Worm (Caenorhabditis elegans) whole organism, young adult: ENCODE measurements around the gene pqn-37.

Experiments used
- B0035.1 ChIP-seq: sonication (generic microtip); optimal IDR thresholded peaks from 2 replicates; lab custom pipeline; 2016; ENCODE audit warnings: missing genetic modification characterization, mild to moderate bottlenecking, missing compliant biosample characterization, missing genotype, missing genetic modification reagents
- B0261.1 ChIP-seq: sonication (generic microtip); optimal IDR thresholded peaks from 2 replicates; lab custom pipeline; 2016; ENCODE audit warnings: mild to moderate bottlenecking, missing genetic modification characterization, moderate library complexity, missing compliant biosample characterization
- C17E4.6 ChIP-seq: fragments of 200-800 bp; sonication (Bioruptor generic); IDR thresholded peaks from 2 replicates; pipeline ENCODE4 v1.3.6; 2022; ENCODE audit warnings: missing genetic modification reagents, missing genetic modification characterization, missing compliant biosample characterization
- F22D6.2 ChIP-seq: sonication (generic microtip); optimal IDR thresholded peaks from 2 replicates; lab custom pipeline; 2016; ENCODE audit warnings: mild to moderate bottlenecking, missing genetic modification characterization, missing compliant biosample characterization
- F23B12.7 ChIP-seq: sonication (generic microtip); optimal IDR thresholded peaks from 2 replicates; lab custom pipeline; 2017; ENCODE audit warnings: missing genetic modification characterization, mild to moderate bottlenecking, missing compliant biosample characterization, antibody characterized with exemption, moderate library complexity; ENCODE audit not compliant: insufficient read depth
- Y53G8AR.9 ChIP-seq: fragments of 200-800 bp; sonication (Bioruptor generic); conservative IDR thresholded peaks from 2 replicates; pipeline ENCODE4 v1.3.6; 2022; ENCODE audit warnings: missing genetic modification reagents, missing genetic modification characterization, missing compliant biosample characterization
- ZK185.1 ChIP-seq: sonication (generic microtip); optimal IDR thresholded peaks from 2 replicates; lab custom pipeline; 2016; ENCODE audit warnings: mild to moderate bottlenecking, missing genetic modification characterization, missing compliant biosample characterization; ENCODE audit not compliant: poor library complexity, severe bottlenecking
- athp-1 ChIP-seq: sonication (generic microtip); optimal IDR thresholded peaks from 2 replicates; lab custom pipeline; 2017; ENCODE audit warnings: mild to moderate bottlenecking, missing genetic modification characterization, missing compliant biosample characterization
- attf-3 ChIP-seq: fragments of 200-800 bp; sonication (Bioruptor generic); conservative IDR thresholded peaks from 2 replicates; pipeline ENCODE4 v1.3.6; 2022; ENCODE audit warnings: missing genetic modification reagents, missing genetic modification characterization, missing compliant biosample characterization
- attf-5 ChIP-seq: fragments of 200-800 bp; sonication (Bioruptor generic); optimal IDR thresholded peaks from 2 replicates; lab custom pipeline; 2018; ENCODE audit warnings: mild to moderate bottlenecking, missing genetic modification characterization, missing compliant biosample characterization
- bed-2 ChIP-seq: fragments of 200-800 bp; sonication (Bioruptor generic); IDR thresholded peaks from 2 replicates; pipeline ENCODE4 v1.3.6; 2022; ENCODE audit warnings: missing genetic modification reagents, missing genetic modification characterization, missing compliant biosample characterization
- cebp-2 ChIP-seq: fragments of 200-800 bp; sonication (Bioruptor generic); IDR thresholded peaks from 2 replicates; pipeline ENCODE4 v1.3.6; 2022; ENCODE audit warnings: missing genetic modification characterization, missing compliant biosample characterization
- ceh-27 ChIP-seq: fragments of 200-800 bp; sonication (Bioruptor generic); optimal IDR thresholded peaks from 2 replicates; lab custom pipeline; 2018; ENCODE audit warnings: mild to moderate bottlenecking, missing genetic modification characterization, moderate library complexity, missing compliant biosample characterization
- ceh-91 ChIP-seq: fragments of 200-800 bp; sonication (Bioruptor generic); IDR thresholded peaks from 2 replicates; pipeline ENCODE4 v1.3.6; 2022; ENCODE audit warnings: missing genetic modification reagents, missing genetic modification characterization, missing compliant biosample characterization
- chd-7 ChIP-seq: sonication (generic microtip); optimal IDR thresholded peaks from 2 replicates; lab custom pipeline; 2016; ENCODE audit warnings: mild to moderate bottlenecking, missing genetic modification characterization, moderate library complexity, missing compliant biosample characterization
- dpff-1 ChIP-seq: sonication (generic microtip); optimal IDR thresholded peaks from 2 replicates; lab custom pipeline; 2017; ENCODE audit warnings: mild to moderate bottlenecking, missing genetic modification characterization, missing compliant biosample characterization
- egl-44 ChIP-seq: fragments of 200-800 bp; sonication (Bioruptor generic); IDR thresholded peaks from 2 replicates; pipeline ENCODE4 v1.3.6; 2022; ENCODE audit warnings: missing genetic modification reagents, missing genetic modification characterization, missing compliant biosample characterization
- egrh-3 ChIP-seq: fragments of 200-800 bp; sonication (Bioruptor generic); IDR thresholded peaks from 2 replicates; pipeline ENCODE4 v1.3.6; 2022; ENCODE audit warnings: missing genetic modification reagents, missing genetic modification characterization, missing compliant biosample characterization
- fkh-3 ChIP-seq: sonication (generic microtip); optimal IDR thresholded peaks from 2 replicates; lab custom pipeline; 2016; ENCODE audit warnings: mild to moderate bottlenecking, missing genetic modification characterization, missing compliant biosample characterization
- gei-17 ChIP-seq: fragments of 200-800 bp; sonication (Bioruptor generic); optimal IDR thresholded peaks from 2 replicates; lab custom pipeline; 2018; ENCODE audit warnings: mild to moderate bottlenecking, missing genetic modification characterization, missing compliant biosample characterization
- hmg-1.2 ChIP-seq: fragments of 200-800 bp; sonication (Bioruptor generic); IDR thresholded peaks from 2 replicates; pipeline ENCODE4 v1.3.6; 2022; ENCODE audit warnings: missing genetic modification reagents, missing genetic modification characterization, missing compliant biosample characterization
- lag-1 ChIP-seq: fragments of 200-800 bp; sonication (Bioruptor generic); IDR thresholded peaks from 2 replicates; pipeline ENCODE4 v1.3.6; 2022; ENCODE audit warnings: missing genetic modification reagents, missing genetic modification characterization, missing compliant biosample characterization
- lin-54 ChIP-seq: fragments of 200-800 bp; sonication (Bioruptor generic); optimal IDR thresholded peaks from 2 replicates; lab custom pipeline; 2018; ENCODE audit warnings: mild to moderate bottlenecking, missing genetic modification characterization, missing compliant biosample characterization
- madf-10 ChIP-seq: sonication (generic microtip); optimal IDR thresholded peaks from 2 replicates; lab custom pipeline; 2016; ENCODE audit warnings: mild to moderate bottlenecking, missing genetic modification characterization, missing compliant biosample characterization
- madf-6 ChIP-seq: fragments of 200-800 bp; sonication (Bioruptor generic); IDR thresholded peaks from 2 replicates; pipeline ENCODE4 v1.3.6; 2022; ENCODE audit warnings: missing genetic modification reagents, missing genetic modification characterization, missing compliant biosample characterization
- mel-28 ChIP-seq: sonication (generic microtip); optimal IDR thresholded peaks from 2 replicates; lab custom pipeline; 2016; ENCODE audit warnings: borderline replicate concordance, mild to moderate bottlenecking, missing genetic modification characterization, missing compliant biosample characterization
- mes-4 ChIP-seq: sonication (generic microtip); optimal IDR thresholded peaks from 2 replicates; lab custom pipeline; 2016; ENCODE audit warnings: missing genotype, missing genetic modification characterization, missing compliant biosample characterization
- mxl-1 ChIP-seq: sonication (generic microtip); optimal IDR thresholded peaks from 2 replicates; lab custom pipeline; 2016; ENCODE audit warnings: missing genetic modification characterization, missing compliant biosample characterization
- nfya-1 ChIP-seq: sonication (generic microtip); optimal IDR thresholded peaks from 2 replicates; lab custom pipeline; 2017; ENCODE audit warnings: antibody characterized with exemption, missing compliant biosample characterization, missing genetic modification characterization, borderline replicate concordance; ENCODE audit not compliant: insufficient read depth
- nfya-2 ChIP-seq: fragments of 200-800 bp; sonication (Bioruptor generic); IDR thresholded peaks from 2 replicates; pipeline ENCODE4 v1.3.6; 2022; ENCODE audit warnings: missing genetic modification reagents, missing genetic modification characterization, missing compliant biosample characterization
- nfyb-1 ChIP-seq: fragments of 200-800 bp; sonication (Bioruptor generic); IDR thresholded peaks from 2 replicates; pipeline ENCODE4 v1.3.6; 2022; ENCODE audit warnings: missing genetic modification reagents, missing genetic modification characterization, missing compliant biosample characterization
- nhr-27 ChIP-seq: fragments of 200-800 bp; sonication (Bioruptor generic); optimal IDR thresholded peaks from 2 replicates; lab custom pipeline; 2018; ENCODE audit warnings: mild to moderate bottlenecking, missing genetic modification characterization, moderate library complexity, missing compliant biosample characterization
- nhr-80 ChIP-seq: sonication (generic microtip); optimal IDR thresholded peaks from 2 replicates; lab custom pipeline; 2016; ENCODE audit warnings: missing genetic modification characterization, missing compliant biosample characterization
- somi-1 ChIP-seq: fragments of 200-800 bp; sonication (Bioruptor generic); optimal IDR thresholded peaks from 2 replicates; lab custom pipeline; 2018; ENCODE audit warnings: mild to moderate bottlenecking, missing genetic modification characterization, missing compliant biosample characterization
- sptf-2 ChIP-seq: fragments of 200-800 bp; sonication (Bioruptor generic); optimal IDR thresholded peaks from 2 replicates; lab custom pipeline; 2018; ENCODE audit warnings: mild to moderate bottlenecking, missing genetic modification characterization, missing compliant biosample characterization
- tbp1 ChIP-seq: fragments of 200-800 bp; sonication (Bioruptor generic); optimal IDR thresholded peaks from 2 replicates; lab custom pipeline; 2018; ENCODE audit warnings: mild to moderate bottlenecking, missing genetic modification characterization, missing compliant biosample characterization
- unc-62 ChIP-seq: fragments of 150-350 bp; optimal IDR thresholded peaks from 2 replicates; lab custom pipeline; 2014; ENCODE audit warnings: missing biosample characterization, missing genetic modification reagents, missing genetic modification characterization
- zfh-2 ChIP-seq: fragments of 200-800 bp; sonication (Bioruptor generic); conservative IDR thresholded peaks from 2 replicates; pipeline ENCODE4 v1.3.6; 2022; ENCODE audit warnings: missing genetic modification reagents, missing genetic modification characterization, missing compliant biosample characterization
- ztf-18 ChIP-seq: sonication (generic microtip); optimal IDR thresholded peaks from 2 replicates; lab custom pipeline; 2016; ENCODE audit warnings: missing genotype, mild to moderate bottlenecking, missing genetic modification characterization, missing compliant biosample characterization
- ztf-22 ChIP-seq: fragments of 200-800 bp; sonication (Bioruptor generic); optimal IDR thresholded peaks from 2 replicates; lab custom pipeline; 2018; ENCODE audit warnings: mild to moderate bottlenecking, missing genetic modification characterization, moderate library complexity, missing compliant biosample characterization

pqn-37 gene

DNA sequence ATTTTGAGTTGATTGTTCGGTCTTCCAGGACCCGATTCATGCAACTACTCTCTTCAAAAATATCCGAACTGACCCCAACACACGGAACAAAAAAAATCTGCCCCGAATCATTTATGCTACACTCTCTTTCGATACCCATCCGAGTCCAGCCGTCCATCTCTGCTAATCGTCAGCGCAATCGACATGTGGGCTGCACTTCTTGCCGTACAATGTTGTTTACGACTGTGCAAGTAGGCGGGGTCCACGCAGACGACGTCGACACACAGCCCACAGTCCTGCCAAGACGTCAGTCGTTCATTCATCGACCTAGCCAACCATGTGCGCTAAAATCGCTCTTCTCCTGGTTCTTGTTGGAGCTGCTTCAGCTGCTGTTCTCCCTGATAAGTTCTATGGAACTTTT, 8.5 kb upstream of the pqn-37 start, which contains the start of gene lbp-1:
lbp-1 (plus strand) TSS at position 301 of the 400 bp plus-strand sequence.
- TF ChIP-seq nfya-2 (GFP tag; lab: Robert Waterston, UW) (no peak), bed-2 (GFP tag; lab: Robert Waterston, UW) (0 out of 2 replicates have a peak, but pooled peaks have one; percentile 13)

- peak; percentile 93 for TF ChIP-seq nhr-80
- no peak for TF ChIP-seq attf-5
Measured at ce11 chrX:3256784-3257493, 6.6 kb upstream of the pqn-37 start, which contains the start of gene lbp-3. TSS of gene lbp-3 (plus strand) at chrX:3257372.

DNA sequence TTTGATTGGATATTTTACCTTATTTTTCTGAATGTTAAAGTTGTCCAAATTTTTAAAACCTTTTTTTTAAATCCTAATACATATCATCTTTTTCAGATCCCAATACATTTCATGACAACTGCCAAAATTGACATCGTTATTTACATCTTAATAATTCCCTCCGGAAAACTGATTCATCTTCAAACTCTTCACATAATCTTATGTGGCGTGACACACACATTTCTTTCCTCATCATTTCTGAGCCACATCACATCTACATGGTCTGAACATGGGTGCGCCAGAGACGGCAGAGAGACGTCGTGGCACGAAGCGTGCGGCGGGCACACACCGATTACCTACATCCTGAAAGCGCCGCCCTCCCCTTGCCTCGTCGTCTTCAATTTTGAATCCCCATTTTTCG, 2.2 kb upstream of the pqn-37 start, which contains the start of gene tba-9:
tba-9 (plus strand) TSS at position 301 of the 400 bp plus-strand sequence.
- TF ChIP-seq ZK185.1 (tag; lab: Kevin White, UChicago) (no peak), zfh-2 (GFP tag; lab: Robert Waterston, UW) (peak; percentile 40)

DNA sequence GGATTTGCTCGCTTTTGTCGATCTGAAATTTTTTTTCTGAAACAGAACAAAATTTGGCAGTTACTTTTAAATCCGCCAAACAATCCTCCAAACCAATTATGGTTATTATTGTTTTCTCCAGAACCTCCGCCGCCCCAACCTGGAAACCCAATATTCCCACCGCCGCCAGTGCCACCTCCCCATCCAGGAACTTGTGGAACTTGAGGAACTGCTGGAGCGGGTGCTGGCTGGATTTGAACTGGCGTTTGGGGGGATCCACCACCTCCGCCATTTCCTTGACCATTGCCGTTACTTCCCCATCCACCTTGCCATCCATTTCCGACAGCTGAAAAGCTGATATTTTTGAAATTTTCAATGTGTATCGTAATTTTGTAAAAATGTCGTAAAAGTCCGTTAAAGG, 2.6 kb downstream of the pqn-37 start:
- TF ChIP-seq F22D6.2 (no peak), mes-4 (no peak), dpff-1 (no peak), zfh-2 (GFP tag; lab: Robert Waterston, UW) (peak; percentile 67), chd-7 (tag; lab: Kevin White, UChicago) (no peak), C17E4.6 (no peak), ceh-91 (GFP tag; lab: Robert Waterston, UW) (no peak)

DNA sequence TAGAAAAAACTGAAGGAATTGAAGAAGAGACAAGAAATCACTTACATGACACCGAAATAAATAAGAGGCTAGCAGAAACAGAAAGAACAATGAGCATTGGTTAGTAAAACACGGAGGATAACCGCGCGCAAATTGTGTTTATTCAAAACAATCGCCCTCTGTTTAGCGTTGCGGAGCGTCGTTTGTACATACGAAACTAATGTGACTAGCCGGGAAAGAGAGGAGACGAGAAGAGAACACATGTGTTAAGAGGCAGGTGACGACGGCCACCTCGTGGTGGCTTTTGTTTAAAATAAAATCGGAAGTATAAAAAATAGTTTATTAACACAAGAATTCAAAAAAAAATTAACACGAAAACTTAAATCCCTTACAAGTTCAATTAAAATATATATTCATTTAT, 4.5 kb downstream of the pqn-37 start, which contains the start of gene F40F4.7:
F40F4.7 (minus strand) TSS at position 122 of the 400 bp plus-strand sequence.
- TF ChIP-seq egrh-3 (GFP tag; lab: Robert Waterston, UW): no peak
- TF ChIP-seq B0261.1 (tag; lab: Kevin White, UChicago): no peak
- TF ChIP-seq attf-3: peak; percentile 91
- TF ChIP-seq athp-1 (tag; lab: Kevin White, UChicago): no peak
- no peak for TF ChIP-seq zfh-2 (GFP tag; lab: Robert Waterston, UW)
- TF ChIP-seq nfya-2 (GFP tag; lab: Robert Waterston, UW): no peak
- peak; percentile 27 for TF ChIP-seq somi-1 (GFP tag; lab: Kevin White, UChicago)
- no peak for TF ChIP-seq nhr-27
- no peak for TF ChIP-seq ztf-18
- TF ChIP-seq cebp-2: no peak
- no peak for TF ChIP-seq gei-17 (GFP tag; lab: Kevin White, UChicago)
- TF ChIP-seq mxl-1 (tag; lab: Kevin White, UChicago): no peak
- TF ChIP-seq unc-62 (GFP tag; lab: Kevin White, UChicago): no peak
- 0 out of 2 replicates have a peak, but pooled peaks have one; percentile 39 for TF ChIP-seq Y53G8AR.9 (GFP tag; lab: Robert Waterston, UW)
- peak; percentile 3 for TF ChIP-seq tbp1 (GFP tag; lab: Kevin White, UChicago)
- TF ChIP-seq attf-5: peak; percentile 43
- no peak for TF ChIP-seq fkh-3
- TF ChIP-seq lag-1 (GFP tag; lab: Robert Waterston, UW): no peak
- no peak for TF ChIP-seq sptf-2 (GFP tag; lab: Kevin White, UChicago)
- TF ChIP-seq lin-54: peak; percentile 3
- TF ChIP-seq hmg-1.2: 0 out of 2 replicates have a peak, but pooled peaks have one; percentile 7
- peak; percentile 60; the same call in 1 of the 2 replicates for TF ChIP-seq nfyb-1
- TF ChIP-seq mel-28 (tag; lab: Kevin White, UChicago): no peak
- TF ChIP-seq madf-6 (GFP tag; lab: Robert Waterston, UW): no peak
- TF ChIP-seq madf-10 (tag; lab: Kevin White, UChicago): peak; percentile 3
- peak; percentile 32 for TF ChIP-seq ceh-27 (GFP tag; lab: Kevin White, UChicago)
- TF ChIP-seq nfya-1: no peak
- no peak for TF ChIP-seq B0035.1
- no peak for TF ChIP-seq ztf-22 (GFP tag; lab: Kevin White, UChicago)
- TF ChIP-seq F23B12.7 (tag; lab: Kevin White, UChicago): peak; percentile 45
- TF ChIP-seq egl-44: no peak
